Fruit fly (Drosophila melanogaster): ENCODE results near the gene hdm.

- TF ChIP-seq EcR (GFP tag; optimal IDR thresholded peaks at IDR 0.05): no peak
- no peak for TF ChIP-seq CG8478 (optimal IDR thresholded peaks at IDR 0.05)
- TF ChIP-seq usp (GFP tag; optimal IDR thresholded peaks at IDR 0.05): no peak
- TF ChIP-seq pan (optimal IDR thresholded peaks at IDR 0.05): no peak
- TF ChIP-seq psq (optimal IDR thresholded peaks at IDR 0.05): no peak
These were observed 16.1 kb upstream of the hdm start, which contains the start of gene Ubr3 for dm6 chrX:7935798-7936572.

Data from whole organism.